Worm (Caenorhabditis elegans) whole organism, L1 larva: ENCODE measurements around the gene Y76A2B.4.

Experiments
- egl-13 ChIP-seq: sonication (generic microtip); optimal IDR thresholded peaks from 2 replicates; lab custom pipeline; 2016; ENCODE audit warnings: missing genotype, missing genetic modification reagents, missing genetic modification characterization, missing compliant biosample characterization
- fkh-10 ChIP-seq: sonication (generic microtip); optimal IDR thresholded peaks from 2 replicates; lab custom pipeline; 2017; ENCODE audit warnings: missing biosample characterization, missing genetic modification reagents, missing genetic modification characterization
- nhr-11 ChIP-seq: fragments of 150-350 bp; optimal IDR thresholded peaks from 2 replicates; lab custom pipeline; 2014; ENCODE audit warnings: missing biosample characterization, missing genetic modification characterization
- nhr-76 ChIP-seq: sonication (generic microtip); optimal IDR thresholded peaks from 2 replicates; lab custom pipeline; 2017; ENCODE audit warnings: missing biosample characterization, missing genetic modification characterization
- pqm-1 ChIP-seq: sonication (generic microtip); optimal IDR thresholded peaks from 3 replicates; lab custom pipeline; 2017; ENCODE audit warnings: missing biosample characterization, missing genetic modification characterization
- zag-1 ChIP-seq: fragments of 150-350 bp; optimal IDR thresholded peaks from 2 replicates; lab custom pipeline; 2014; ENCODE audit warnings: missing biosample characterization, missing genetic modification characterization

DNA sequence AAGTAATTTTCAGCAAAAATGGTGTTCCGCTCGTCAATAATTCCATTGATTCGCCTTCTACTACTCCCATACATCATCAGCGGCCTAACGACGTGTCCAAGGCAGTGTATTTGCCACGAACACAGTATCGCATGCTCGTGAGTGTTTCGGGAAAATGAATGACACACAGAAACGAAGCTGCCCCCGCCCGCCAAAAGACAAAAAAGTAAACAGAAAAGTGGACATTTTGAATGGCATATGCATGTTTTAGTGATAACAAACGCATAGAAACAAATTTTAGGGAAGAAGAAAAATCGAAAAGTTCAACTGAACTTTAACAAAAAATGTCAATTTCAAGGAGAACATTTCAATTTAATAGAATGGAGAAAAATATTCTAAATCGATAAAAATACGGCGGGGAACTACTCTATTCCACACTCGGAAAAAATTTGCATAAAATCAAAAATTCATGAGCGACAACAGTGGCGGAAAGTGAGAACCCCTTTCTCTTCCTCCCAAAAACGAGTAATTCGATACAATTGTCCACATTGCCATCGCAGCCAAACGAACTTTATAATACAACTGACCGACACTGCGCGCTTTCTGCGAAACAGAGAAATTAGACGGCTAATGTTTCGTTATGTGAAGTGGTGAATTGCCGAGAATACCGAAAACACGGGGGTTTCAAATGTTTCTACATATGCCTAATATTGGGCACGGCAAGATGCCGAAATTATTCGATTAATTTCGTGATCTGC, 17.9 kb downstream of the Y76A2B.4 start:
- TF ChIP-seq nhr-11 (tag; lab: Kevin White, UChicago) (no peak), pqm-1 (tag; lab: Kevin White, UChicago) (no peak), zag-1 (tag; lab: Kevin White, UChicago) (no peak), nhr-76 (tag; lab: Kevin White, UChicago) (no peak), egl-13 (tag; lab: Kevin White, UChicago) (no peak), fkh-10 (GFP tag; lab: Kevin White, UChicago) (no peak)
